Fruit fly (Drosophila melanogaster) whole organism, embryonic: ENCODE measurements around the gene Sc2.

Experiments
- Adf1 ChIP-seq: fragments of 200-800 bp; sonication (Bioruptor generic); IDR thresholded peaks from 2 replicates; pipeline ENCODE4 v1.3.6; 2022; ENCODE audit warnings: missing biosample characterization, missing genetic modification characterization
- Atf6 ChIP-seq: fragments of 200-800 bp; sonication (Bioruptor generic); IDR thresholded peaks from 2 replicates; pipeline ENCODE4 v1.3.6; 2022; ENCODE audit warnings: missing biosample characterization, missing genetic modification characterization
- CG10147 ChIP-seq: fragments of 200-800 bp; sonication (Bioruptor generic); optimal IDR thresholded peaks from 2 replicates; lab custom pipeline; 2019; ENCODE audit warnings: missing biosample characterization, mild to moderate bottlenecking, missing genetic modification characterization, moderate library complexity
- CG12391 ChIP-seq: fragments of 200-800 bp; sonication (Bioruptor generic); optimal IDR thresholded peaks from 3 replicates; lab custom pipeline; 2018; ENCODE audit warnings: missing biosample characterization, mild to moderate bottlenecking, missing genetic modification characterization, moderate library complexity
- CG13894 ChIP-seq: fragments of 200-800 bp; sonication (Bioruptor generic); optimal IDR thresholded peaks from 3 replicates; lab custom pipeline; 2018; ENCODE audit warnings: missing biosample characterization, mild to moderate bottlenecking, missing genetic modification characterization, moderate library complexity
- CG15073 ChIP-seq: fragments of 200-800 bp; sonication (Bioruptor generic); optimal IDR thresholded peaks from 2 replicates; lab custom pipeline; 2016; ENCODE audit warnings: missing biosample characterization, missing genetic modification characterization
- CG15269 ChIP-seq: fragments of 200-800 bp; sonication (Bioruptor generic); optimal IDR thresholded peaks from 2 replicates; lab custom pipeline; 2018; ENCODE audit warnings: missing biosample characterization, mild to moderate bottlenecking, missing genetic modification characterization, moderate library complexity
- CG16863 ChIP-seq: fragments of 200-800 bp; sonication (Bioruptor generic); optimal IDR thresholded peaks from 3 replicates; lab custom pipeline; 2016; ENCODE audit warnings: missing biosample characterization, missing genetic modification characterization
- CG31388 ChIP-seq: fragments of 200-800 bp; sonication (Bioruptor generic); optimal IDR thresholded peaks from 2 replicates; lab custom pipeline; 2016; ENCODE audit warnings: missing biosample characterization, missing genetic modification characterization
- CG4328 ChIP-seq: fragments of 200-800 bp; sonication (Bioruptor generic); optimal IDR thresholded peaks from 3 replicates; lab custom pipeline; 2017; ENCODE audit warnings: missing biosample characterization, missing genetic modification reagents, missing genetic modification characterization
- Deaf1 ChIP-seq: fragments of 200-800 bp; optimal IDR thresholded peaks from 3 replicates; lab custom pipeline; 2019; ENCODE audit warnings: missing biosample characterization, mild to moderate bottlenecking, missing genetic modification characterization, moderate library complexity
- Ets65A ChIP-seq: fragments of 200-800 bp; sonication (Bioruptor generic); peaks from one replicate; lab custom pipeline; 2016; ENCODE audit warnings: missing biosample characterization, missing genetic modification characterization
- HmgZ ChIP-seq: fragments of 200-800 bp; sonication (Bioruptor generic); optimal IDR thresholded peaks from 2 replicates; lab custom pipeline; 2018; ENCODE audit warnings: missing biosample characterization, mild to moderate bottlenecking, missing genetic modification characterization
- Hr78 ChIP-seq, 2 experiments: fragments of 200-800 bp in 1 of 2; fragments of >200 bp in 1 of 2; sonication (Bioruptor generic) in 1 of 2; optimal IDR thresholded peaks; 2 replicates each; lab custom pipeline; 2017 to 2019; ENCODE audit warnings: missing biosample characterization in 2 of 2, missing genetic modification characterization in 2 of 2, mild to moderate bottlenecking in 1 of 2, moderate library complexity in 1 of 2
- Max ChIP-seq: fragments of 200-800 bp; sonication (Bioruptor generic); optimal IDR thresholded peaks from 2 replicates; lab custom pipeline; 2016; ENCODE audit warnings: missing biosample characterization, mild to moderate bottlenecking, missing genetic modification characterization
- Med ChIP-seq: fragments of 200-800 bp; sonication (Bioruptor generic); peaks from one replicate; lab custom pipeline; 2016; ENCODE audit warnings: missing biosample characterization, missing genetic modification characterization, mild to moderate bottlenecking, inconsistent platforms, moderate library complexity
- Myb ChIP-seq: fragments of 200-800 bp; sonication (Bioruptor generic); optimal IDR thresholded peaks from 2 replicates; lab custom pipeline; 2016; ENCODE audit warnings: missing biosample characterization, missing genetic modification characterization
- NC2β ChIP-seq: fragments of 200-800 bp; sonication (Bioruptor generic); optimal IDR thresholded peaks from 2 replicates; lab custom pipeline; 2016; ENCODE audit warnings: missing biosample characterization, missing genetic modification characterization
- Nf-YB ChIP-seq: fragments of 200-800 bp; sonication (Bioruptor generic); optimal IDR thresholded peaks from 3 replicates; lab custom pipeline; 2019; ENCODE audit warnings: missing biosample characterization, mild to moderate bottlenecking, missing genetic modification characterization, moderate library complexity
- PHDP ChIP-seq: fragments of 200-800 bp; sonication (Bioruptor generic); optimal IDR thresholded peaks from 3 replicates; lab custom pipeline; 2018; ENCODE audit warnings: missing biosample characterization, mild to moderate bottlenecking, missing genetic modification characterization, moderate library complexity
- Pdp1 ChIP-seq, 2 experiments: fragments of 200-800 bp; sonication (Bioruptor generic); optimal IDR thresholded peaks; 3 replicates each; lab custom pipeline; 2016; ENCODE audit warnings: missing biosample characterization in 2 of 2, missing genetic modification characterization in 2 of 2, mild to moderate bottlenecking in 1 of 2, moderate library complexity in 1 of 2
- Trl ChIP-seq, 3 experiments: fragments of >200 bp in 2 of 3; fragments of 200-800 bp in 1 of 3; sonication (Bioruptor generic) in 1 of 3; optimal IDR thresholded peaks; 2 replicates in 1 of 3; 3 replicates in 2 of 3; lab custom pipeline; 2016 to 2017; ENCODE audit warnings: missing biosample characterization in 1 of 3, missing genetic modification characterization in 1 of 3
- abd-A ChIP-seq: fragments of 200-800 bp; sonication (Bioruptor generic); optimal IDR thresholded peaks from 3 replicates; lab custom pipeline; 2019; ENCODE audit warnings: missing biosample characterization, mild to moderate bottlenecking, missing genetic modification characterization, moderate library complexity
- ash1 ChIP-seq: fragments of 200-800 bp; sonication (Bioruptor generic); optimal IDR thresholded peaks from 2 replicates; lab custom pipeline; 2018; ENCODE audit warnings: missing biosample characterization, mild to moderate bottlenecking, missing genetic modification characterization
- br ChIP-seq: fragments of >200 bp; optimal IDR thresholded peaks from 2 replicates; lab custom pipeline; 2017
- cg ChIP-seq: fragments of 200-800 bp; sonication (Bioruptor generic); optimal IDR thresholded peaks from 3 replicates; lab custom pipeline; 2019; ENCODE audit warnings: missing biosample characterization, mild to moderate bottlenecking, missing genetic modification characterization, moderate library complexity
- crp ChIP-seq, 2 experiments: fragments of 200-800 bp; sonication (Bioruptor generic); optimal IDR thresholded peaks; 2 replicates in 1 of 2; 3 replicates in 1 of 2; lab custom pipeline; 2017; ENCODE audit warnings: missing biosample characterization in 2 of 2, missing genetic modification characterization in 2 of 2, mild to moderate bottlenecking in 1 of 2, moderate library complexity in 1 of 2
- dpn ChIP-seq, 2 experiments: fragments of 200-800 bp; sonication (Bioruptor generic); optimal IDR thresholded peaks; 3 replicates each; lab custom pipeline; 2016; ENCODE audit warnings: missing biosample characterization in 2 of 2, missing genetic modification characterization in 2 of 2
- ewg ChIP-seq: fragments of 200-800 bp; sonication (Bioruptor generic); optimal IDR thresholded peaks from 3 replicates; lab custom pipeline; 2017; ENCODE audit warnings: mild to moderate bottlenecking, missing biosample characterization, missing genetic modification reagents, missing genetic modification characterization
- grau ChIP-seq: fragments of 200-800 bp; optimal IDR thresholded peaks from 3 replicates; lab custom pipeline; 2019; ENCODE audit warnings: missing biosample characterization, mild to moderate bottlenecking, missing genetic modification characterization, moderate library complexity
- hbn ChIP-seq: fragments of 200-800 bp; sonication (Bioruptor generic); IDR thresholded peaks from 2 replicates; pipeline ENCODE4 v1.3.6; 2022; ENCODE audit warnings: missing biosample characterization, missing genetic modification characterization; ENCODE audit not compliant: partially characterized antibody
- her ChIP-seq: fragments of 200-800 bp; sonication (Bioruptor generic); optimal IDR thresholded peaks from 2 replicates; lab custom pipeline; 2016; ENCODE audit warnings: missing biosample characterization, missing genetic modification characterization
- ind ChIP-seq: fragments of 200-800 bp; sonication (Bioruptor generic); optimal IDR thresholded peaks from 3 replicates; lab custom pipeline; 2016; ENCODE audit warnings: missing biosample characterization, missing genetic modification characterization
- lab ChIP-seq: fragments of 200-800 bp; sonication (Bioruptor generic); optimal IDR thresholded peaks from 3 replicates; lab custom pipeline; 2017; ENCODE audit warnings: missing biosample characterization, missing genetic modification characterization, mild to moderate bottlenecking, moderate library complexity, missing genetic modification reagents
- mirr ChIP-seq: fragments of 200-800 bp; sonication (Bioruptor generic); optimal IDR thresholded peaks from 3 replicates; lab custom pipeline; 2018; ENCODE audit warnings: missing biosample characterization, mild to moderate bottlenecking, missing genetic modification characterization
- pfk ChIP-seq: fragments of 200-800 bp; sonication (Bioruptor generic); optimal IDR thresholded peaks from 2 replicates; lab custom pipeline; 2018; ENCODE audit warnings: missing biosample characterization, mild to moderate bottlenecking, missing genetic modification characterization, moderate library complexity
- psq ChIP-seq: fragments of 200-800 bp; sonication (Bioruptor generic); optimal IDR thresholded peaks from 2 replicates; lab custom pipeline; 2017; ENCODE audit warnings: missing biosample characterization, missing genetic modification characterization
- schlank ChIP-seq: fragments of 200-800 bp; sonication (Bioruptor generic); optimal IDR thresholded peaks from 2 replicates; lab custom pipeline; 2018; ENCODE audit warnings: missing biosample characterization, mild to moderate bottlenecking, missing genetic modification characterization
- sd ChIP-seq: fragments of 200-800 bp; sonication (Bioruptor generic); optimal IDR thresholded peaks from 3 replicates; lab custom pipeline; 2018; ENCODE audit warnings: missing biosample characterization, mild to moderate bottlenecking, missing genetic modification characterization, moderate library complexity
- sob ChIP-seq: fragments of 200-800 bp; sonication (Bioruptor generic); IDR thresholded peaks from 2 replicates; pipeline ENCODE4 v1.3.6; 2022; ENCODE audit warnings: missing biosample characterization, missing genetic modification characterization
- sqz ChIP-seq: fragments of 200-800 bp; sonication (Bioruptor generic); optimal IDR thresholded peaks from 3 replicates; lab custom pipeline; 2018; ENCODE audit warnings: missing biosample characterization, mild to moderate bottlenecking, missing genetic modification characterization
- vnd ChIP-seq: fragments of 200-800 bp; sonication (Bioruptor generic); IDR thresholded peaks from 3 replicates; pipeline ENCODE4 v1.3.6; 2022; ENCODE audit warnings: missing biosample characterization, missing genetic modification characterization; ENCODE audit not compliant: partially characterized antibody
- wor ChIP-seq: fragments of 200-800 bp; sonication (Bioruptor generic); IDR thresholded peaks from 2 replicates; pipeline ENCODE4 v1.3.6; 2022; ENCODE audit warnings: missing biosample characterization, missing genetic modification characterization

The Sc2 gene

dm6 chr3L:3925487-3925886 lies 22.2 kb downstream of the Sc2 start (continued):
- TF ChIP-seq Atf6 (GFP tag; lab: Robert Waterston, UW) (peak; percentile 42; the same call in 1 of the 2 replicates), mirr (GFP tag; lab: Kevin White, UChicago) (peak; percentile 2), lab (GFP tag; lab: Kevin White, UChicago) (peak; percentile 41), sd (tag; lab: Kevin White, UChicago) (peak; percentile 65), sqz (no peak), HmgZ (tag; lab: Kevin White, UChicago) (peak; percentile 37), NC2β (GFP tag; lab: Kevin White, UChicago) (no peak), crp (GFP tag; optimal IDR thresholded peaks at IDR 0.05; lab: Kevin White, UChicago) (no peak), Med (GFP tag; lab: Kevin White, UChicago) (peak; percentile 69), wor (no peak), schlank (tag; lab: Kevin White, UChicago) (peak; percentile 17), CG13894 (peak; percentile 77), abd-A (tag; lab: Kevin White, UChicago) (peak; percentile 29), Adf1 (peak; percentile 42; the same call in 1 of the 2 replicates), CG15073 (GFP tag; lab: Kevin White, UChicago) (no peak), Nf-YB (no peak), ewg (GFP tag; lab: Kevin White, UChicago) (no peak), sob (GFP tag; lab: Robert Waterston, UW) (0 out of 2 replicates have a peak, but pooled peaks have one; percentile 9), dpn (GFP tag; optimal IDR thresholded peaks at IDR 0.05; lab: Kevin White, UChicago) (no peak)

dm6 chr3L:3926191-3926765 lies 23.0 kb downstream of the Sc2 start:
- TF ChIP-seq Trl (optimal IDR thresholded peaks at IDR 0.05; lab: Kevin White, UChicago) (peak; percentile 16 to 49), Trl (GFP tag; optimal IDR thresholded peaks at IDR 0.05; lab: Kevin White, UChicago) (no peak), PHDP (tag; lab: Kevin White, UChicago) (no peak), Pdp1 (GFP tag; optimal IDR thresholded peaks at IDR 0.05; lab: Kevin White, UChicago) (peak in 1 of 2 experiments; percentile 65), CG12391 (no peak), cg (GFP tag; lab: Kevin White, UChicago) (peak; percentile 0), psq (peak; percentile 34), br (lab: Kevin White, UChicago) (no peak), Deaf1 (peak; percentile 75)

dm6 chr3L:3927462-3927861 lies 24.2 kb downstream of the Sc2 start:
- TF ChIP-seq Med (GFP tag; lab: Kevin White, UChicago) (peak; percentile 65), her (no peak), Ets65A (GFP tag; lab: Kevin White, UChicago) (peak; percentile 59)

- TF ChIP-seq dpn (GFP tag; optimal IDR thresholded peaks at IDR 0.05; lab: Kevin White, UChicago): peak; percentile 86 to 89
- peak; percentile 69 for TF ChIP-seq CG4328 (GFP tag; lab: Kevin White, UChicago)
- TF ChIP-seq HmgZ (tag; lab: Kevin White, UChicago): peak; percentile 95
- no peak for TF ChIP-seq vnd (GFP tag; lab: Robert Waterston, UW)
- TF ChIP-seq hbn (GFP tag; lab: Robert Waterston, UW): no peak
- peak; percentile 89 for TF ChIP-seq grau (tag; lab: Kevin White, UChicago)
- peak; percentile 83 for TF ChIP-seq CG16863 (GFP tag; lab: Kevin White, UChicago)
- TF ChIP-seq ind (GFP tag; lab: Kevin White, UChicago): peak; percentile 87
- no peak for TF ChIP-seq pfk (GFP tag; lab: Kevin White, UChicago)
- no peak for TF ChIP-seq Hr78 (GFP tag; optimal IDR thresholded peaks at IDR 0.05; lab: Kevin White, UChicago)
- TF ChIP-seq CG15269 (tag; lab: Kevin White, UChicago): peak; percentile 93
- TF ChIP-seq CG12391: peak; percentile 86
- peak; percentile 73 for TF ChIP-seq Myb (GFP tag; lab: Kevin White, UChicago)
- TF ChIP-seq Max (GFP tag; lab: Kevin White, UChicago): peak; percentile 78
- TF ChIP-seq CG31388: peak; percentile 35
- TF ChIP-seq CG10147: peak; percentile 83
- peak; percentile 9 for TF ChIP-seq ash1
Observed at dm6 chr3L:3928205-3928942, 25.1 kb downstream of the Sc2 start.
